Worm (Caenorhabditis elegans) whole organism, L3 larva: ENCODE measurements around the gene R13H4.7.

Experiments used
- ama-1 ChIP-seq: fragments of 150-350 bp; optimal IDR thresholded peaks from 2 replicates; lab custom pipeline; 2018
- ceh-82 ChIP-seq: fragments of 150-350 bp; optimal IDR thresholded peaks from 2 replicates; lab custom pipeline; 2014; ENCODE audit warnings: missing biosample characterization, missing genetic modification characterization
- ceh-9 ChIP-seq: sonication (generic microtip); optimal IDR thresholded peaks from 2 replicates; lab custom pipeline; 2018; ENCODE audit warnings: missing biosample characterization, missing genetic modification characterization
- egl-27 ChIP-seq: sonication (generic microtip); optimal IDR thresholded peaks from 4 replicates; lab custom pipeline; 2017; ENCODE audit warnings: missing biosample characterization, missing genetic modification reagents, missing genetic modification characterization
- eor-1 ChIP-seq, 2 experiments: fragments of 150-350 bp; optimal IDR thresholded peaks; 2 replicates each; lab custom pipeline; 2014 to 2018; ENCODE audit warnings: missing biosample characterization in 2 of 2, missing genetic modification characterization in 2 of 2
- lin-15B ChIP-seq: fragments of 150-350 bp; optimal IDR thresholded peaks from 2 replicates; lab custom pipeline; 2014; ENCODE audit warnings: missing biosample characterization, missing genetic modification characterization
- lsy-12 ChIP-seq: sonication (generic microtip); optimal IDR thresholded peaks from 2 replicates; lab custom pipeline; 2016; ENCODE audit warnings: mild to moderate bottlenecking, missing genetic modification characterization, missing compliant biosample characterization
- nhr-11 ChIP-seq: fragments of 150-350 bp; optimal IDR thresholded peaks from 2 replicates; lab custom pipeline; 2014; ENCODE audit warnings: missing biosample characterization, missing genetic modification characterization
- nhr-237 ChIP-seq: fragments of 150-350 bp; optimal IDR thresholded peaks from 2 replicates; lab custom pipeline; 2014; ENCODE audit warnings: missing biosample characterization, missing genetic modification characterization
- nhr-28 ChIP-seq: fragments of 150-350 bp; optimal IDR thresholded peaks from 2 replicates; lab custom pipeline; 2014; ENCODE audit warnings: missing biosample characterization, missing genetic modification characterization
- nhr-77 ChIP-seq: fragments of 150-350 bp; optimal IDR thresholded peaks from 2 replicates; lab custom pipeline; 2014; ENCODE audit warnings: missing biosample characterization, missing genetic modification characterization
- unc-62 ChIP-seq: fragments of 150-350 bp; sonication (generic microtip); optimal IDR thresholded peaks from 4 replicates; lab custom pipeline; 2014; ENCODE audit warnings: missing biosample characterization, missing genetic modification reagents, missing genetic modification characterization
- ztf-11 ChIP-seq: fragments of 150-350 bp; optimal IDR thresholded peaks from 2 replicates; lab custom pipeline; 2014; ENCODE audit warnings: missing biosample characterization, missing genetic modification characterization

- TF ChIP-seq nhr-77 (tag; lab: Kevin White, UChicago) (no peak), egl-27 (tag; lab: Kevin White, UChicago) (no peak), nhr-237 (tag; lab: Kevin White, UChicago) (no peak), nhr-28 (tag; lab: Kevin White, UChicago) (no peak), unc-62 (GFP tag; lab: Kevin White, UChicago) (no peak), nhr-11 (tag; lab: Kevin White, UChicago) (no peak), ceh-9 (tag; lab: Kevin White, UChicago) (no peak), lsy-12 (no peak), eor-1 (tag; optimal IDR thresholded peaks at IDR 0.05; lab: Kevin White, UChicago) (no peak), lin-15B (tag; lab: Kevin White, UChicago) (no peak), ztf-11 (tag; lab: Kevin White, UChicago) (no peak), ama-1 (lab: Kevin White, UChicago) (no peak), ceh-82 (tag; lab: Kevin White, UChicago) (no peak)
These were observed 32.0 kb downstream of the R13H4.7 start, which contains the start of gene R13H4.2 for ce11 chrV:11836073-11836472.
